Fruit fly (Drosophila melanogaster) whole organism, embryonic: Measurements from ENCODE around the gene CG32163.

Experiments used
- Bdp1 ChIP-seq: fragments of 200-800 bp; sonication (Bioruptor generic); optimal IDR thresholded peaks from 3 replicates; lab custom pipeline; 2016; ENCODE audit warnings: missing biosample characterization, missing genetic modification characterization
- CG10274 ChIP-seq: fragments of 200-800 bp; sonication (Bioruptor generic); optimal IDR thresholded peaks from 3 replicates; lab custom pipeline; 2017; ENCODE audit warnings: missing biosample characterization, mild to moderate bottlenecking, missing genetic modification characterization
- CG10462 ChIP-seq: fragments of 200-800 bp; sonication (Bioruptor generic); optimal IDR thresholded peaks from 2 replicates; lab custom pipeline; 2016; ENCODE audit warnings: missing biosample characterization, missing genetic modification characterization
- CG11398 ChIP-seq: fragments of 200-800 bp; sonication (Bioruptor generic); optimal IDR thresholded peaks from 2 replicates; lab custom pipeline; 2016; ENCODE audit warnings: missing biosample characterization, missing genetic modification characterization
- CG13296 ChIP-seq: fragments of 200-800 bp; sonication (Bioruptor generic); optimal IDR thresholded peaks from 3 replicates; lab custom pipeline; 2018; ENCODE audit warnings: missing biosample characterization, mild to moderate bottlenecking, missing genetic modification characterization
- CG14014 ChIP-seq: fragments of 200-800 bp; sonication (Bioruptor generic); IDR thresholded peaks from 2 replicates; pipeline ENCODE4 v1.3.6; 2022; ENCODE audit warnings: missing biosample characterization, missing genetic modification characterization
- CG15073 ChIP-seq: fragments of 200-800 bp; sonication (Bioruptor generic); optimal IDR thresholded peaks from 2 replicates; lab custom pipeline; 2016; ENCODE audit warnings: missing biosample characterization, missing genetic modification characterization
- CG15696 ChIP-seq: fragments of 200-800 bp; sonication (Bioruptor generic); optimal IDR thresholded peaks from 2 replicates; lab custom pipeline; 2019; ENCODE audit warnings: missing biosample characterization, mild to moderate bottlenecking, missing genetic modification characterization, moderate library complexity
- CG16815 ChIP-seq: fragments of 200-800 bp; sonication (Bioruptor generic); optimal IDR thresholded peaks from 3 replicates; lab custom pipeline; 2017; ENCODE audit warnings: missing biosample characterization, mild to moderate bottlenecking, missing genetic modification characterization
- CG17328 ChIP-seq: fragments of 200-800 bp; sonication (Bioruptor generic); IDR thresholded peaks from 2 replicates; pipeline ENCODE4 v1.3.6; 2022; ENCODE audit warnings: missing biosample characterization, missing genetic modification characterization
- CG2120 ChIP-seq: fragments of 200-800 bp; sonication (Bioruptor generic); optimal IDR thresholded peaks from 3 replicates; lab custom pipeline; 2016; ENCODE audit warnings: missing biosample characterization, missing genetic modification characterization
- CG31388 ChIP-seq: fragments of 200-800 bp; sonication (Bioruptor generic); optimal IDR thresholded peaks from 2 replicates; lab custom pipeline; 2016; ENCODE audit warnings: missing biosample characterization, missing genetic modification characterization
- CG33213 ChIP-seq: fragments of 200-800 bp; sonication (Bioruptor generic); optimal IDR thresholded peaks from 3 replicates; lab custom pipeline; 2016; ENCODE audit warnings: missing biosample characterization, missing genetic modification characterization
- CG33557 ChIP-seq: fragments of 200-800 bp; sonication (Bioruptor generic); optimal IDR thresholded peaks from 2 replicates; lab custom pipeline; 2019; ENCODE audit warnings: missing biosample characterization, mild to moderate bottlenecking, missing genetic modification characterization, moderate library complexity
- CG3847 ChIP-seq: fragments of 200-800 bp; sonication (Bioruptor generic); IDR thresholded peaks from 2 replicates; pipeline ENCODE4 v1.3.6; 2022; ENCODE audit warnings: missing biosample characterization, missing genetic modification characterization
- CG42726 ChIP-seq: fragments of 200-800 bp; sonication (Bioruptor generic); IDR thresholded peaks from 2 replicates; pipeline ENCODE4 v1.3.6; 2022; ENCODE audit warnings: missing biosample characterization, missing genetic modification characterization; ENCODE audit not compliant: partially characterized antibody
- CG6254 ChIP-seq: fragments of 200-800 bp; sonication (Bioruptor generic); optimal IDR thresholded peaks from 3 replicates; lab custom pipeline; 2017; ENCODE audit warnings: mild to moderate bottlenecking, missing biosample characterization, missing genetic modification reagents, missing genetic modification characterization
- CG6791 ChIP-seq: fragments of 200-800 bp; sonication (Bioruptor generic); IDR thresholded peaks from 3 replicates; pipeline ENCODE4 v1.3.6; 2022; ENCODE audit warnings: missing biosample characterization, missing genetic modification characterization; ENCODE audit not compliant: partially characterized antibody
- CG8924 ChIP-seq: fragments of 200-800 bp; optimal IDR thresholded peaks from 3 replicates; lab custom pipeline; 2019; ENCODE audit warnings: missing biosample characterization, mild to moderate bottlenecking, missing genetic modification characterization, moderate library complexity
- CHES-1-like ChIP-seq: fragments of 200-800 bp; sonication (Bioruptor generic); optimal IDR thresholded peaks from 2 replicates; lab custom pipeline; 2016; ENCODE audit warnings: missing biosample characterization, missing genetic modification characterization
- Deaf1 ChIP-seq: fragments of 200-800 bp; optimal IDR thresholded peaks from 3 replicates; lab custom pipeline; 2019; ENCODE audit warnings: missing biosample characterization, mild to moderate bottlenecking, missing genetic modification characterization, moderate library complexity
- ERR ChIP-seq: fragments of 200-800 bp; sonication (Bioruptor generic); optimal IDR thresholded peaks from 2 replicates; lab custom pipeline; 2016; ENCODE audit warnings: missing biosample characterization, missing genetic modification characterization
- Elba2 ChIP-seq: fragments of 200-800 bp; sonication (Bioruptor generic); optimal IDR thresholded peaks from 3 replicates; lab custom pipeline; 2016; ENCODE audit warnings: missing biosample characterization, missing genetic modification characterization
- Ets65A ChIP-seq: fragments of 200-800 bp; sonication (Bioruptor generic); peaks from one replicate; lab custom pipeline; 2016; ENCODE audit warnings: missing biosample characterization, missing genetic modification characterization
- Fer1 ChIP-seq: fragments of 200-800 bp; sonication (Bioruptor generic); optimal IDR thresholded peaks from 2 replicates; lab custom pipeline; 2017; ENCODE audit warnings: missing biosample characterization, mild to moderate bottlenecking, missing genetic modification characterization
- Fer3 ChIP-seq: fragments of 200-800 bp; sonication (Bioruptor generic); optimal IDR thresholded peaks from 2 replicates; lab custom pipeline; 2018; ENCODE audit warnings: missing biosample characterization, mild to moderate bottlenecking, missing genetic modification characterization, moderate library complexity
- H15 ChIP-seq: fragments of 200-800 bp; sonication (Bioruptor generic); IDR thresholded peaks from 3 replicates; pipeline ENCODE4 v1.3.6; 2022; ENCODE audit warnings: missing biosample characterization, missing genetic modification characterization
- HLH3B ChIP-seq: fragments of 200-800 bp; sonication (Bioruptor generic); IDR thresholded peaks from 2 replicates; pipeline ENCODE4 v1.3.6; 2022; ENCODE audit warnings: missing biosample characterization, missing genetic modification characterization
- Hey ChIP-seq: fragments of 200-800 bp; sonication (Bioruptor generic); optimal IDR thresholded peaks from 3 replicates; lab custom pipeline; 2018; ENCODE audit warnings: missing biosample characterization, mild to moderate bottlenecking, missing genetic modification characterization
- MBD-R2 ChIP-seq: fragments of 200-800 bp; sonication (Bioruptor generic); IDR thresholded peaks from 2 replicates; pipeline ENCODE4 v1.3.6; 2022; ENCODE audit warnings: missing biosample characterization, missing genetic modification characterization
- Myb ChIP-seq: fragments of 200-800 bp; sonication (Bioruptor generic); optimal IDR thresholded peaks from 2 replicates; lab custom pipeline; 2016; ENCODE audit warnings: missing biosample characterization, missing genetic modification characterization
- Sin3A ChIP-seq: fragments of >200 bp; optimal IDR thresholded peaks from 2 replicates; lab custom pipeline; 2018
- Sry-δ ChIP-seq: fragments of 200-800 bp; sonication (Bioruptor generic); optimal IDR thresholded peaks from 2 replicates; lab custom pipeline; 2016; ENCODE audit warnings: missing biosample characterization, missing genetic modification characterization
- Vsx1 ChIP-seq: fragments of 200-800 bp; sonication (Bioruptor generic); optimal IDR thresholded peaks from 2 replicates; lab custom pipeline; 2017; ENCODE audit warnings: missing biosample characterization, mild to moderate bottlenecking, missing genetic modification characterization, missing genetic modification reagents
- YL-1 ChIP-seq: fragments of 200-800 bp; sonication (Bioruptor generic); optimal IDR thresholded peaks from 3 replicates; lab custom pipeline; 2017; ENCODE audit warnings: missing biosample characterization, mild to moderate bottlenecking, missing genetic modification characterization
- ash1 ChIP-seq: fragments of 200-800 bp; sonication (Bioruptor generic); optimal IDR thresholded peaks from 2 replicates; lab custom pipeline; 2018; ENCODE audit warnings: missing biosample characterization, mild to moderate bottlenecking, missing genetic modification characterization
- cad ChIP-seq: fragments of >200 bp; optimal IDR thresholded peaks from 2 replicates; lab custom pipeline; 2017; ENCODE audit warnings: missing biosample characterization, missing genetic modification characterization
- cwo ChIP-seq: fragments of 200-800 bp; sonication (Bioruptor generic); optimal IDR thresholded peaks from 3 replicates; lab custom pipeline; 2017; ENCODE audit warnings: missing biosample characterization, missing genetic modification characterization, mild to moderate bottlenecking, moderate library complexity, missing genetic modification reagents
- dimm ChIP-seq: fragments of 200-800 bp; sonication (Bioruptor generic); IDR thresholded peaks from 2 replicates; pipeline ENCODE4 v1.3.6; 2022; ENCODE audit warnings: missing biosample characterization, missing genetic modification characterization
- disco-r ChIP-seq: fragments of 200-800 bp; sonication (Bioruptor generic); optimal IDR thresholded peaks from 2 replicates; lab custom pipeline; 2016; ENCODE audit warnings: missing biosample characterization, missing genetic modification characterization
- eve ChIP-seq, 2 experiments: fragments of >200 bp; optimal IDR thresholded peaks; 2 replicates each; lab custom pipeline; 2017; ENCODE audit warnings: missing biosample characterization in 2 of 2, missing genetic modification characterization in 2 of 2
- fru ChIP-seq: fragments of >200 bp; optimal IDR thresholded peaks from 2 replicates; lab custom pipeline; 2017
- gem ChIP-seq: fragments of 200-800 bp; sonication (Bioruptor generic); optimal IDR thresholded peaks from 2 replicates; lab custom pipeline; 2019; ENCODE audit warnings: missing biosample characterization, mild to moderate bottlenecking, missing genetic modification characterization, moderate library complexity
- gt ChIP-seq: fragments of 200-800 bp; sonication (Bioruptor generic); IDR thresholded peaks from 2 replicates; pipeline ENCODE4 v1.3.6; 2022; ENCODE audit warnings: missing biosample characterization, missing genetic modification characterization
- insv ChIP-seq, 2 experiments: fragments of 200-800 bp; sonication (Bioruptor generic); optimal IDR thresholded peaks; 3 replicates each; lab custom pipeline; 2016 to 2018; ENCODE audit warnings: missing biosample characterization in 2 of 2, missing genetic modification characterization in 2 of 2
- maf-S ChIP-seq: fragments of 200-800 bp; sonication (Bioruptor generic); optimal IDR thresholded peaks from 2 replicates; lab custom pipeline; 2016; ENCODE audit warnings: missing biosample characterization, missing genetic modification characterization
- p53 ChIP-seq: fragments of 200-800 bp; sonication (Bioruptor generic); optimal IDR thresholded peaks from 2 replicates; lab custom pipeline; 2016; ENCODE audit warnings: missing biosample characterization, missing genetic modification characterization
- seq ChIP-seq: fragments of 200-800 bp; sonication (Bioruptor generic); IDR thresholded peaks from 2 replicates; pipeline ENCODE4 v1.3.6; 2022; ENCODE audit warnings: missing biosample characterization, missing genetic modification characterization
- slou ChIP-seq: fragments of 200-800 bp; sonication (Bioruptor generic); optimal IDR thresholded peaks from 3 replicates; lab custom pipeline; 2016; ENCODE audit warnings: missing biosample characterization, missing genetic modification characterization
- tna ChIP-seq: fragments of 200-800 bp; sonication (Bioruptor generic); IDR thresholded peaks from 2 replicates; pipeline ENCODE4 v1.3.6; 2022; ENCODE audit warnings: missing biosample characterization, missing genetic modification characterization; ENCODE audit not compliant: partially characterized antibody
- tx ChIP-seq: fragments of 200-800 bp; sonication (Bioruptor generic); optimal IDR thresholded peaks from 2 replicates; lab custom pipeline; 2016; ENCODE audit warnings: missing biosample characterization, missing genetic modification characterization
- vfl ChIP-seq: fragments of 200-800 bp; sonication (Bioruptor generic); optimal IDR thresholded peaks from 2 replicates; lab custom pipeline; 2016; ENCODE audit warnings: missing biosample characterization, missing genetic modification characterization

CG32163 gene

DNA sequence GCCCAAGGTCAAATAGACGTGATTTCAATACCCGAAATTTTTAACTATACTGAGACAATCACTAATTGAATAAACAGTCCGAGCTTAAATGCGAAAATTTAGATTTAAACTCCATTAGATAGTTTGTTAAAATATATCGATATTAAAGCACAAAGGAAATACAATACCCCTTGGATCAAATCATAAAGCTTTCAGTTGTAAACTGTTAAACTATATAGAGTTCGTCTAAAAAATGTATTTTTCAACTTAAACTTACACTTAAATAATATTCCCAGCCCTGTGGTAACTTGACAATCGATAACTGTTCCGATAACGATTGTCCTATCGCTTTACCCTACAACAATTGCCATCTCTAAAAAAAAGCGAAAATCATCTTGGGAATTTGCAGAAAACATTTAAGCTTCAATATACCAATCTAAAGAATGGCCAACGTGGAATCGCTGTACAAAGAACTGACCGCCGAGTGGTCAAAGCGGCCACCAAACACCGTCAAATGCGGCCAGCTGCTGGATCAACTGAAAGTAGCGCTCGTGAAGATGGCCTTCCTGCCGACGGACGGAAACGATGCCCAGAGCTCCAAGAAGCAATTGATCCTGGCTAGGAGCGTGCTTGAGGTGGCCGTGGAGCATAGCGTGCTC, 4.2 kb upstream of the CG32163 start, which contains the start of gene Rpn12 (continued):
- TF ChIP-seq vfl: no peak
- TF ChIP-seq Fer1 (GFP tag; lab: Kevin White, UChicago): peak; percentile 56
- peak; percentile 85 for TF ChIP-seq CG6791 (GFP tag; lab: Robert Waterston, UW)
- TF ChIP-seq slou (GFP tag; lab: Kevin White, UChicago): no peak
- no peak for TF ChIP-seq seq (GFP tag; lab: Robert Waterston, UW)
- no peak for TF ChIP-seq Vsx1
- TF ChIP-seq Fer3 (tag; lab: Kevin White, UChicago): peak; percentile 19
- TF ChIP-seq Myb (GFP tag; lab: Kevin White, UChicago): no peak
- TF ChIP-seq CG3847 (GFP tag; lab: Robert Waterston, UW): peak; percentile 14; the same call in 1 of the 2 replicates
- no peak for TF ChIP-seq eve (GFP tag; optimal IDR thresholded peaks at IDR 0.05; lab: Kevin White, UChicago)
- TF ChIP-seq Deaf1 (tag; lab: Kevin White, UChicago): no peak
- TF ChIP-seq tna (GFP tag; lab: Robert Waterston, UW): peak; percentile 80
- TF ChIP-seq Bdp1 (GFP tag; lab: Kevin White, UChicago): no peak
- TF ChIP-seq Sin3A (lab: Kevin White, UChicago): no peak
- peak; percentile 90 for TF ChIP-seq Sry-δ
- peak; percentile 23 for TF ChIP-seq YL-1 (GFP tag; lab: Kevin White, UChicago)
- TF ChIP-seq CG14014 (GFP tag; lab: Robert Waterston, UW): no peak; the same call in 1 of the 2 replicates
- TF ChIP-seq MBD-R2 (GFP tag; lab: Robert Waterston, UW): peak; percentile 69
- no peak for TF ChIP-seq insv (GFP tag; optimal IDR thresholded peaks at IDR 0.05; lab: Kevin White, UChicago)
- no peak for TF ChIP-seq dimm (GFP tag; lab: Robert Waterston, UW)
- no peak for TF ChIP-seq p53
- TF ChIP-seq maf-S (GFP tag; lab: Kevin White, UChicago): no peak
- TF ChIP-seq fru (lab: Kevin White, UChicago): no peak
- TF ChIP-seq CG11398 (GFP tag; lab: Kevin White, UChicago): no peak
- no peak for TF ChIP-seq CG15073 (GFP tag; lab: Kevin White, UChicago)
- no peak for TF ChIP-seq ERR (GFP tag; lab: Kevin White, UChicago)
- peak; percentile 28 for TF ChIP-seq CG8924 (tag; lab: Kevin White, UChicago)
- no peak for TF ChIP-seq H15 (GFP tag; lab: Robert Waterston, UW)
- TF ChIP-seq gt (GFP tag; lab: Robert Waterston, UW): no peak
- TF ChIP-seq Elba2 (GFP tag; lab: Kevin White, UChicago): no peak
- peak; percentile 60 for TF ChIP-seq CG13296 (GFP tag; lab: Kevin White, UChicago)
- TF ChIP-seq CG15696 (tag; lab: Kevin White, UChicago): no peak
- TF ChIP-seq tx (GFP tag; lab: Kevin White, UChicago): no peak
- no peak; the same call in 1 of the 2 replicates for TF ChIP-seq CG42726
- no peak for TF ChIP-seq HLH3B (GFP tag; lab: Robert Waterston, UW)
- no peak for TF ChIP-seq CG10274 (GFP tag; lab: Kevin White, UChicago)
- TF ChIP-seq Hey (tag; lab: Kevin White, UChicago): no peak
- TF ChIP-seq CHES-1-like (GFP tag; lab: Kevin White, UChicago): peak; percentile 36
- peak; percentile 48 for TF ChIP-seq gem (tag; lab: Kevin White, UChicago)
- TF ChIP-seq CG31388 (GFP tag; lab: Kevin White, UChicago): no peak
- no peak for TF ChIP-seq CG16815 (GFP tag; lab: Kevin White, UChicago)
- TF ChIP-seq Ets65A: no peak
- TF ChIP-seq ash1 (GFP tag; lab: Kevin White, UChicago): no peak
- TF ChIP-seq CG33213 (GFP tag; lab: Kevin White, UChicago): no peak
- no peak for TF ChIP-seq CG33557 (GFP tag; lab: Kevin White, UChicago)
- peak; percentile 65 for TF ChIP-seq CG2120 (GFP tag; lab: Kevin White, UChicago)
- TF ChIP-seq cad (GFP tag; lab: Kevin White, UChicago): no peak
- no peak for TF ChIP-seq CG17328 (GFP tag; lab: Robert Waterston, UW)
- no peak for TF ChIP-seq CG10462 (GFP tag; lab: Kevin White, UChicago)
- TF ChIP-seq cwo (GFP tag; lab: Kevin White, UChicago): no peak
- no peak for TF ChIP-seq CG6254 (GFP tag; lab: Kevin White, UChicago)
- TF ChIP-seq disco-r: no peak
